Fruit fly (Drosophila melanogaster) ovary, adult (tissue): ENCODE measurements around the gene bip1.

Experiments
- CG17801 ChIP-seq: fragments of 200-800 bp; optimal IDR thresholded peaks from 2 replicates; lab custom pipeline; 2019; ENCODE audit warnings: missing biosample characterization, mild to moderate bottlenecking, missing genetic modification characterization, moderate library complexity; ENCODE audit not compliant: partially characterized antibody

bip1 gene

DNA sequence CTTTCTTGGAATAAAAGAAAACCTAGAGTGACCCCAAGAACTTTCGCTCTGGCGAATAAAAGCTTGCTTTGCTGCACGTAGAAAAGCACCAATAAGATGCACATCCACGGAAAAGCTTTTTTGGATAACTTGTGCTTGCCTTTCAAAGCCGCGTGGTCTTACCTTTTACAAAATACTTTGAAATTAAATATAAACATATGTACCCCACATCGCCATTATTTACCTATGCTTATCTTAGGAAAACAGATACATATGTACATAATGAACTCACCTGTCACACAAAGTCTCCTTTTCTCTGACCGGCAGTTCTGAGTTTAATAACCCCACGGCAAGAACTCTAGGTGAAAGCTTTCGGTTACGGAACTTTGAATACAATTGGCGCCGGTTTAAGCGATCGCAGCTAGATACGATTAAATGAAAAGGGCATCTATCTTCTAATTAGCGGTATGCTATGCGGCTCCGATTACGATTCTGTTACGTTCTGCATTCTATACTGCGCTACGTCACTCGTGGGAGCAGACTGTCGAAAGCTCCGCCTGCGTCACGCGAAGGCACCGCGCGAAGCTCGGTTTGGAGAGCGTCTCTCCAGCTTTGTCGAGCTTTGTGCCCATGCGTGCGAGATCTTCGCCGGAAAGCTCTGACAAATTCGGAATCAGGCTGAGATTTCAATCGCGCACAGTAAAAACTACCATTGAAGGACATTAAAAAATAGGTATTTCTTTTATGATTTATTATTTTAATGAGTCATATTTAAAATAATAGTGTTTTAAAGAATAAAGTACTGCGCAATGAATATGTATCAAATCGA lies at the start of gene bip1:
bip1 (minus strand) TSS at position 524 of the 808 bp plus-strand sequence.
- no peak for TF ChIP-seq CG17801

DNA sequence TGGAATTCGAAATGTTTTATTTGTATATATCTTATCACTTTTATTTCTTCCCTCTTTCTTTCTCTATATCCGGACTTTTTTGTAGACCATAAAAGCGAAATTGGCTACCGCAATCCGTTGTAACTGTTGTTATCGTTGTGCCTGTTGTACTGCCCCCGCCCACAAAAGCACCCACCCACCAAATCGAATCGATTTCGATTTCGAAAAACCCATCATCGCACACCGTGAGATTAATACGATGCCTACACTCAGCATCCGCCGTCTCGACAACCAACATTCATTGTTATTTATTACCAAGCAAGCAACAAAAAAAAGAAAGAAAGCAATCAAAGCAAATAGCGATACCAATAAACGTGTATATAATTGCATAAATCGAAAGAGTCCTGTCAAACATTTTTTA lies 49.7 kb upstream of the bip1 start:
- TF ChIP-seq CG17801 = no peak

dm6 chr3L:8097101-8097500 lies 38.6 kb upstream of the bip1 start:
- no peak for TF ChIP-seq CG17801

- TF ChIP-seq CG17801 = peak; percentile 91
Measured at dm6 chr3L:8096106-8096558, 37.6 kb upstream of the bip1 start.

- no peak for TF ChIP-seq CG17801
Measured at dm6 chr3L:8094652-8095129, 36.2 kb upstream of the bip1 start.

dm6 chr3L:8093553-8093952 lies 35.0 kb upstream of the bip1 start:
- no peak for TF ChIP-seq CG17801

DNA sequence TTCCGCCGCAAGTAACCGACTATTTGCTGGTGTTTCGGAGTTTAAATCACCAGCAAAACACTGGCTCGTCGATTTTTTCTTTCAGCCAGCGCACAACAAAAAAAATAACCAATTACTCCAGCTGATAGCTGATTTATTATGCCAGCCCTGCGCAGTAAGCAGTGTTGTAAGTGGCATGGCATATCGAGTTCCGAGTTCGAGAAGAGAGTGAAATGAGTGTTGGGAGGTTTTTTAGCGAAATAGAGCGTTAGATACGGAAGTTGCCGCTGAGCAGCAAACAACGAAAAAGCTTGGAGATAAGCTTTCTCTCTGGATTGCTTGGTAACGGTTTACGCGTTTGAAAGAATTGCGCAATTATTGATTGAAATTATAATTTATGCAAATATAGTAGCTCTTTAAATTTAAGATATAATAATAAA lies 33.1 kb upstream of the bip1 start, which contains the start of gene CG7565:
CG7565 (minus strand) TSS at position 137 of the 419 bp plus-strand sequence.
- TF ChIP-seq CG17801 = peak; percentile 67

- no peak for TF ChIP-seq CG17801
Measured at dm6 chr3L:8086218-8086617, 27.7 kb upstream of the bip1 start.

- peak; percentile 26 for TF ChIP-seq CG17801
Measured at dm6 chr3L:8081822-8082221, 23.3 kb upstream of the bip1 start.

DNA sequence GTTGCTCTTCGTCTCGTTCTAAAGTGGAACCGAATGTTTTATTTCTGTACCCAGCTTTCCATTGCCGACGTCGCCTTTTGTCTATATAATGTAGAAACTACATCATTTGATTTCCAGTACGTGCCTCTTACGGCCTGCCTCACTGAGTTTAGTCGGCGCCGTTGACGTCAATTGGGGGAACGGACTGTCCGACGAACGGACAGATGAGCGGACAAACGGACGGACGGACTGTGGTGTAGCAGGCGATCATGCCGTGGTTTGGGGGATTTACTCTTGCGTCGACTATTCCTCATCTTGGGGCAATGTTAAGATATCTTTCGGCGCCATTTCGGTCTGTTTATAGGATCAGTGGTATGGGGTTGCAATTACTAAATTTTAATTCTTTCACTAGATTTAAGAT lies 22.3 kb upstream of the bip1 start:
- TF ChIP-seq CG17801 = no peak

DNA sequence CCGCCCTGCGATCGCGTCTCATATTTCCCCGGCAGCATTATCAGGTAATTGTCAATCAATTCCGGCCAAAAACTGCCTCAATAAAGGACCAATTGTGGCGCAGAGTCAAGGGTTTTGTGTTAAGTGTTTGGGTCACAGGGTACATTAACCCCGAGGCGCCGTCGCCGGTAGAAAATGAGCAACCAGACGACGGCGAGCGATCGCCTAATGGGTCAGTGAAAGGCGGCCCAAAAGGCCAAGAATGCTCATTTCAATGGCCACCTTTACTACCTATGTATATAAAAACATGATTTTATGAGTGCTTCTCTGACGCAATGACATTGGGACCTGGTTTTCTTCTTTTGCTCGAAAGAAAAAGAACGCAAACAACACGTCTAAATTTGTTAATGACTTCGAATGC lies 21.1 kb upstream of the bip1 start:
- TF ChIP-seq CG17801 = no peak

dm6 chr3L:8077953-8078352 lies 19.4 kb upstream of the bip1 start:
- no peak for TF ChIP-seq CG17801

DNA sequence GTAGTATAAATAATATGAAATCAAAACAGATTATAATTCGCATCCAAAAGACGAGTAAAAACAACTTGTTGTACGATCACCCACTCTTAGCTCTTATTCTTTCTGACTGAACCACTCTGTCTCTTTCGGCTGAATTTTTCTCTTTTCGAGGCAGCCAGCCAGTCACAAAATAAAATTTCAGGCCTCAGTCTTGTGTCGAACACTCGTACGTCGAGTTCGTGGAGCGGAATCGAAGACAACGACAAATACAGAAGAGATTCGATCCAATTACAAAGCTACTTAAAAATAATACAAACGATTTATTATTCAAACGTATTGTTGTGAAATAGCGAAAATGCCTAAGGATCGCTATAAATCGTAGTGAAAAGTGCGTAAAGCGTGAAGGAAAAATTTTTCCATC lies 18.7 kb upstream of the bip1 start:
- peak; percentile 12 for TF ChIP-seq CG17801

- TF ChIP-seq CG17801 = peak; percentile 57
Measured at dm6 chr3L:8076160-8076559, 17.6 kb upstream of the bip1 start.

dm6 chr3L:8074944-8075343 lies 16.4 kb upstream of the bip1 start:
- TF ChIP-seq CG17801 = no peak

dm6 chr3L:8073872-8074271 lies 15.4 kb upstream of the bip1 start:
- no peak for TF ChIP-seq CG17801

dm6 chr3L:8073370-8073769 lies 14.9 kb upstream of the bip1 start:
- no peak for TF ChIP-seq CG17801

DNA sequence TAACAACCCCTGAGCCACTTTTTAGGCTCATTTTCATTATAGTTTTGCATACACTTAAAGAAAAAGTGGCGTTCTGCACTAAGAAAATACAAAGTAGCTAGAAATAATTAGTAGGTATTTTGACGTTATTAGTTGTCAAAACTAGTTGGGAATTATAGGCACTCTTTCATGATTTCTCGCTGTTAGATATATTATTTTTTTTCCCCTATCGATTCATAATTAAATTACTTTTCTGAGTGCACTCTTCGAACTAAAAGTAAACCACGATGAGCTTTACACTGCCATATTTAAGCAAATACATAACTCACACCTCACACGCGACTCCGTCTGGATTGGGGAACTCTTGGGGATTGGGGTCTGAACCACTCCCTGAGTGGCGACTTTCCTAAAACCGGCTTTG lies 14.2 kb upstream of the bip1 start:
- peak; percentile 62 for TF ChIP-seq CG17801
